Worm (Caenorhabditis elegans) whole organism, L1 larva: ENCODE data around the gene acd-3.
A peak's percentile ranks its signal among the peaks of the same experiment; 100 is the strongest.

Source experiments
- C34B4.2 ChIP-seq: sonication (generic microtip); optimal IDR thresholded peaks from 2 replicates; lab custom pipeline; 2017; ENCODE audit warnings: mild to moderate bottlenecking, missing genetic modification characterization, missing compliant biosample characterization
- aly-2 ChIP-seq: fragments of 150-350 bp; optimal IDR thresholded peaks from 2 replicates; lab custom pipeline; 2014; ENCODE audit warnings: missing biosample characterization, missing genetic modification characterization
- blmp-1 ChIP-seq: fragments of 150-350 bp; optimal IDR thresholded peaks from 2 replicates; lab custom pipeline; 2014; ENCODE audit warnings: missing biosample characterization, missing genetic modification characterization
- dpl-1 ChIP-seq, 3 experiments: fragments of 150-350 bp in 2 of 3; sonication (generic microtip) in 1 of 3; optimal IDR thresholded peaks; 2 replicates each; lab custom pipeline; 2014 to 2017; ENCODE audit warnings: missing biosample characterization in 3 of 3, missing genetic modification characterization in 3 of 3, missing genetic modification reagents in 3 of 3
- efl-1 ChIP-seq, 4 experiments: fragments of 150-350 bp; optimal IDR thresholded peaks in 3 of 4; peaks in 1 of 4; 1 replicate in 1 of 4; 2 replicates in 3 of 4; lab custom pipeline; 2014; ENCODE audit warnings: missing biosample characterization in 2 of 4, missing genetic modification characterization in 2 of 4, missing genetic modification reagents in 2 of 4
- efl-3 ChIP-seq: fragments of 200-800 bp; sonication (Bioruptor generic); optimal IDR thresholded peaks from 2 replicates; lab custom pipeline; 2018; ENCODE audit warnings: mild to moderate bottlenecking, missing genetic modification characterization, missing compliant biosample characterization
- elt-3 ChIP-seq, 6 experiments: fragments of 150-350 bp in 1 of 6; sonication (generic microtip); optimal IDR thresholded peaks; 2 replicates each; lab custom pipeline; 2017 to 2018; ENCODE audit warnings: missing biosample characterization in 6 of 6, missing genetic modification characterization in 6 of 6, inconsistent platforms in 1 of 6
- fkh-10 ChIP-seq: sonication (generic microtip); optimal IDR thresholded peaks from 2 replicates; lab custom pipeline; 2017; ENCODE audit warnings: missing biosample characterization, missing genetic modification reagents, missing genetic modification characterization
- hpl-2 ChIP-seq: fragments of 150-350 bp; optimal IDR thresholded peaks from 2 replicates; lab custom pipeline; 2014; ENCODE audit warnings: missing biosample characterization, missing genetic modification reagents, missing genetic modification characterization
- irx-1 ChIP-seq: sonication (generic microtip); optimal IDR thresholded peaks from 2 replicates; lab custom pipeline; 2016; ENCODE audit warnings: missing genetic modification characterization, missing compliant biosample characterization
- mef-2 ChIP-seq: fragments of 150-350 bp; optimal IDR thresholded peaks from 2 replicates; lab custom pipeline; 2014; ENCODE audit warnings: missing biosample characterization, missing genetic modification characterization
- nhr-12 ChIP-seq: sonication (generic microtip); optimal IDR thresholded peaks from 2 replicates; lab custom pipeline; 2017; ENCODE audit warnings: missing biosample characterization, missing genetic modification characterization
- nhr-76 ChIP-seq: sonication (generic microtip); optimal IDR thresholded peaks from 2 replicates; lab custom pipeline; 2017; ENCODE audit warnings: missing biosample characterization, missing genetic modification characterization
- nhr-90 ChIP-seq: sonication (generic microtip); optimal IDR thresholded peaks from 2 replicates; lab custom pipeline; 2016; ENCODE audit warnings: mild to moderate bottlenecking, missing genetic modification characterization, missing compliant biosample characterization; ENCODE audit not compliant: poor library complexity
- pag-3 ChIP-seq: sonication (generic microtip); optimal IDR thresholded peaks from 2 replicates; lab custom pipeline; 2017; ENCODE audit warnings: missing genetic modification characterization, mild to moderate bottlenecking, missing compliant biosample characterization, antibody characterized with exemption, borderline replicate concordance; ENCODE audit not compliant: insufficient read depth
- rnt-1 ChIP-seq: sonication (generic microtip); optimal IDR thresholded peaks from 2 replicates; lab custom pipeline; 2016; ENCODE audit warnings: mild to moderate bottlenecking, missing genetic modification characterization, moderate library complexity, missing compliant biosample characterization
- snpc-4 ChIP-seq: fragments of 150-350 bp; optimal IDR thresholded peaks from 2 replicates; lab custom pipeline; 2014; ENCODE audit warnings: missing biosample characterization, missing genetic modification characterization
- sptf-1 ChIP-seq: fragments of 150-350 bp; optimal IDR thresholded peaks from 2 replicates; lab custom pipeline; 2014; ENCODE audit warnings: missing biosample characterization, missing genetic modification characterization
- swsn-7 ChIP-seq: sonication (generic microtip); optimal IDR thresholded peaks from 2 replicates; lab custom pipeline; 2016; ENCODE audit warnings: missing genetic modification characterization, missing compliant biosample characterization
- tlp-1 ChIP-seq: fragments of 150-350 bp; optimal IDR thresholded peaks from 2 replicates; lab custom pipeline; 2014; ENCODE audit warnings: missing biosample characterization, missing genetic modification characterization
- unc-30 ChIP-seq: sonication (generic microtip); optimal IDR thresholded peaks from 2 replicates; lab custom pipeline; 2017; ENCODE audit warnings: missing biosample characterization, missing genetic modification characterization

The acd-3 gene

ce11 chrX:14894845-14895244 lies 45.8 kb downstream of the acd-3 start, which contains the start of gene nac-1:
nac-1 (plus strand) TSS chrX:14895145.
- no peak for TF ChIP-seq hpl-2 (GFP tag; lab: Kevin White, UChicago)
- TF ChIP-seq dpl-1 (GFP tag; optimal IDR thresholded peaks at IDR 0.05; lab: Kevin White, UChicago) = no peak
- no peak for TF ChIP-seq C34B4.2 (tag; lab: Kevin White, UChicago)
- no peak for TF ChIP-seq nhr-76 (tag; lab: Kevin White, UChicago)
- no peak for TF ChIP-seq efl-1 (optimal IDR thresholded peaks at IDR 0.05; lab: Kevin White, UChicago)
- no peak for TF ChIP-seq efl-1 (GFP tag; optimal IDR thresholded peaks at IDR 0.05 in 1 of 2; lab: Kevin White, UChicago)
- TF ChIP-seq fkh-10 (GFP tag; lab: Kevin White, UChicago) = no peak
- no peak for TF ChIP-seq mef-2 (tag; lab: Kevin White, UChicago)
- no peak for TF ChIP-seq sptf-1
- no peak for TF ChIP-seq pag-3 (tag; lab: Kevin White, UChicago)
- no peak for TF ChIP-seq nhr-12 (tag; lab: Kevin White, UChicago)
- no peak for TF ChIP-seq rnt-1 (tag; lab: Kevin White, UChicago)

- TF ChIP-seq swsn-7 (no peak), unc-30 (tag; lab: Kevin White, UChicago) (no peak), tlp-1 (no peak), efl-3 (GFP tag; lab: Kevin White, UChicago) (no peak), efl-1 (optimal IDR thresholded peaks at IDR 0.05; lab: Kevin White, UChicago) (no peak), efl-1 (GFP tag; optimal IDR thresholded peaks at IDR 0.05 in 1 of 2; lab: Kevin White, UChicago) (peak in 1 of 2 experiments; percentile 3), snpc-4 (tag; lab: Kevin White, UChicago) (peak; percentile 49), aly-2 (tag; lab: Kevin White, UChicago) (no peak)
Observed at ce11 chrX:14897192-14897591, 48.1 kb downstream of the acd-3 start.

- no peak for TF ChIP-seq nhr-90 (tag; lab: Kevin White, UChicago)
- TF ChIP-seq blmp-1 = peak; percentile 6
Observed at ce11 chrX:14898205-14898604, 49.1 kb downstream of the acd-3 start, which contains the start of gene lips-8. lips-8 (plus strand) TSS chrX:14898505.

- no peak for TF ChIP-seq tlp-1
- TF ChIP-seq sptf-1 = no peak
- TF ChIP-seq nhr-90 (tag; lab: Kevin White, UChicago) = no peak
- peak in 1 of 6 experiments; percentile 54 for TF ChIP-seq elt-3 (tag; optimal IDR thresholded peaks at IDR 0.05; lab: Kevin White, UChicago)
- no peak for TF ChIP-seq irx-1 (tag; lab: Kevin White, UChicago)
Observed at ce11 chrX:14900487-14900886, 51.4 kb downstream of the acd-3 start.
